Fruit fly (Drosophila melanogaster) whole organism, embryonic: Measurements from ENCODE around the gene Cpr73D.

Source experiments
- CG11560 ChIP-seq: fragments of 200-800 bp; sonication (Bioruptor generic); IDR thresholded peaks from 3 replicates; pipeline ENCODE4 v1.3.6; 2022; ENCODE audit warnings: missing biosample characterization, missing genetic modification characterization
- CG11696 ChIP-seq: fragments of 200-800 bp; sonication (Bioruptor generic); IDR thresholded peaks from 2 replicates; pipeline ENCODE4 v1.3.6; 2022; ENCODE audit warnings: missing biosample characterization, missing genetic modification characterization
- CG16813 ChIP-seq: fragments of 200-800 bp; sonication (Bioruptor generic); IDR thresholded peaks from 3 replicates; pipeline ENCODE4 v1.3.6; 2022; ENCODE audit warnings: missing biosample characterization, missing genetic modification characterization; ENCODE audit not compliant: partially characterized antibody
- CG17186 ChIP-seq: fragments of 200-800 bp; sonication (Bioruptor generic); optimal IDR thresholded peaks from 3 replicates; lab custom pipeline; 2017; ENCODE audit warnings: missing biosample characterization, missing genetic modification reagents, missing genetic modification characterization
- CG17359 ChIP-seq: fragments of 200-800 bp; sonication (Bioruptor generic); optimal IDR thresholded peaks from 3 replicates; lab custom pipeline; 2018; ENCODE audit warnings: missing biosample characterization, mild to moderate bottlenecking, missing genetic modification characterization, moderate library complexity
- CG18619 ChIP-seq: fragments of 200-800 bp; sonication (Bioruptor generic); optimal IDR thresholded peaks from 3 replicates; lab custom pipeline; 2017; ENCODE audit warnings: missing biosample characterization, mild to moderate bottlenecking, missing genetic modification characterization
- CG2116 ChIP-seq: fragments of 200-800 bp; sonication (Bioruptor generic); optimal IDR thresholded peaks from 3 replicates; lab custom pipeline; 2018; ENCODE audit warnings: missing biosample characterization, mild to moderate bottlenecking, missing genetic modification characterization
- CG2712 ChIP-seq: fragments of 200-800 bp; optimal IDR thresholded peaks from 3 replicates; lab custom pipeline; 2019; ENCODE audit warnings: missing biosample characterization, mild to moderate bottlenecking, missing genetic modification characterization, moderate library complexity
- CG31441 ChIP-seq: fragments of 200-800 bp; sonication (Bioruptor generic); IDR thresholded peaks from 2 replicates; pipeline ENCODE4 v1.3.6; 2022; ENCODE audit warnings: missing biosample characterization, missing genetic modification characterization
- CG3163 ChIP-seq: fragments of 200-800 bp; sonication (Bioruptor generic); optimal IDR thresholded peaks from 3 replicates; lab custom pipeline; 2016; ENCODE audit warnings: missing biosample characterization, missing genetic modification characterization
- CG34224 ChIP-seq: fragments of 200-800 bp; sonication (Bioruptor generic); IDR thresholded peaks from 3 replicates; pipeline ENCODE4 v1.3.6; 2022; ENCODE audit warnings: missing biosample characterization, missing genetic modification characterization; ENCODE audit not compliant: partially characterized antibody
- CG34376 ChIP-seq: fragments of 200-800 bp; sonication (Bioruptor generic); optimal IDR thresholded peaks from 2 replicates; lab custom pipeline; 2018; ENCODE audit warnings: missing biosample characterization, mild to moderate bottlenecking, missing genetic modification characterization
- CG3838 ChIP-seq: fragments of 200-800 bp; sonication (Bioruptor generic); optimal IDR thresholded peaks from 3 replicates; lab custom pipeline; 2016; ENCODE audit warnings: missing biosample characterization, missing genetic modification characterization
- CG6791 ChIP-seq: fragments of 200-800 bp; sonication (Bioruptor generic); IDR thresholded peaks from 3 replicates; pipeline ENCODE4 v1.3.6; 2022; ENCODE audit warnings: missing biosample characterization, missing genetic modification characterization; ENCODE audit not compliant: partially characterized antibody
- CG7271 ChIP-seq: fragments of 200-800 bp; sonication (Bioruptor generic); optimal IDR thresholded peaks from 2 replicates; lab custom pipeline; 2018; ENCODE audit warnings: missing biosample characterization, mild to moderate bottlenecking, missing genetic modification characterization, moderate library complexity
- CG7357 ChIP-seq: fragments of 200-800 bp; sonication (Bioruptor generic); IDR thresholded peaks from 3 replicates; pipeline ENCODE4 v1.3.6; 2022; ENCODE audit warnings: missing biosample characterization, missing genetic modification characterization
- CG7786 ChIP-seq: fragments of 200-800 bp; sonication (Bioruptor generic); optimal IDR thresholded peaks from 2 replicates; lab custom pipeline; 2016; ENCODE audit warnings: missing biosample characterization, missing genetic modification characterization
- CG9876 ChIP-seq: fragments of 200-800 bp; sonication (Bioruptor generic); optimal IDR thresholded peaks from 2 replicates; lab custom pipeline; 2016; ENCODE audit warnings: missing biosample characterization, missing genetic modification characterization
- D ChIP-seq, 2 experiments: fragments of 200-800 bp in 1 of 2; fragments of >200 bp in 1 of 2; sonication (Bioruptor generic) in 1 of 2; optimal IDR thresholded peaks; 2 replicates in 1 of 2; 3 replicates in 1 of 2; lab custom pipeline; 2017; ENCODE audit warnings: mild to moderate bottlenecking in 1 of 2, missing biosample characterization in 1 of 2, missing genetic modification characterization in 1 of 2, missing genetic modification reagents in 1 of 2
- H2.0 ChIP-seq: fragments of 200-800 bp; sonication (Bioruptor generic); IDR thresholded peaks from 2 replicates; pipeline ENCODE4 v1.3.6; 2022; ENCODE audit warnings: missing biosample characterization, missing genetic modification characterization
- HLH4C ChIP-seq: fragments of 200-800 bp; sonication (Bioruptor generic); IDR thresholded peaks from 3 replicates; pipeline ENCODE4 v1.3.6; 2022; ENCODE audit warnings: missing biosample characterization, missing genetic modification characterization; ENCODE audit not compliant: partially characterized antibody
- Hr78 ChIP-seq, 2 experiments: fragments of 200-800 bp in 1 of 2; fragments of >200 bp in 1 of 2; sonication (Bioruptor generic) in 1 of 2; optimal IDR thresholded peaks; 2 replicates each; lab custom pipeline; 2017 to 2019; ENCODE audit warnings: missing biosample characterization in 2 of 2, missing genetic modification characterization in 2 of 2, mild to moderate bottlenecking in 1 of 2, moderate library complexity in 1 of 2
- Hsf ChIP-seq: fragments of 200-800 bp; sonication (Bioruptor generic); optimal IDR thresholded peaks from 3 replicates; lab custom pipeline; 2016; ENCODE audit warnings: missing biosample characterization, missing genetic modification characterization
- Mad ChIP-seq: fragments of 200-800 bp; sonication (Bioruptor generic); optimal IDR thresholded peaks from 2 replicates; lab custom pipeline; 2016; ENCODE audit warnings: missing biosample characterization, missing genetic modification characterization
- Myb ChIP-seq: fragments of 200-800 bp; sonication (Bioruptor generic); optimal IDR thresholded peaks from 2 replicates; lab custom pipeline; 2016; ENCODE audit warnings: missing biosample characterization, missing genetic modification characterization
- NC2β ChIP-seq: fragments of 200-800 bp; sonication (Bioruptor generic); optimal IDR thresholded peaks from 2 replicates; lab custom pipeline; 2016; ENCODE audit warnings: missing biosample characterization, missing genetic modification characterization
- Nf-YB ChIP-seq: fragments of 200-800 bp; sonication (Bioruptor generic); optimal IDR thresholded peaks from 3 replicates; lab custom pipeline; 2019; ENCODE audit warnings: missing biosample characterization, mild to moderate bottlenecking, missing genetic modification characterization, moderate library complexity
- Nf-YC ChIP-seq: fragments of 200-800 bp; optimal IDR thresholded peaks from 3 replicates; lab custom pipeline; 2019; ENCODE audit warnings: missing biosample characterization, mild to moderate bottlenecking, missing genetic modification characterization, moderate library complexity
- Sry-β ChIP-seq: fragments of 200-800 bp; sonication (Bioruptor generic); optimal IDR thresholded peaks from 2 replicates; lab custom pipeline; 2018; ENCODE audit warnings: missing biosample characterization, mild to moderate bottlenecking, missing genetic modification characterization, moderate library complexity
- Stat92E ChIP-seq, 3 experiments: fragments of >200 bp in 2 of 3; fragments of 200-800 bp in 1 of 3; sonication (Bioruptor generic) in 1 of 3; optimal IDR thresholded peaks; 2 replicates each; lab custom pipeline; 2017 to 2019; ENCODE audit warnings: missing biosample characterization in 3 of 3, missing genetic modification characterization in 3 of 3, mild to moderate bottlenecking in 1 of 3, moderate library complexity in 1 of 3
- Usf ChIP-seq: fragments of 200-800 bp; sonication (Bioruptor generic); optimal IDR thresholded peaks from 2 replicates; lab custom pipeline; 2017; ENCODE audit warnings: missing genotype, missing biosample characterization, missing genetic modification characterization
- ash1 ChIP-seq: fragments of 200-800 bp; sonication (Bioruptor generic); optimal IDR thresholded peaks from 2 replicates; lab custom pipeline; 2018; ENCODE audit warnings: missing biosample characterization, mild to moderate bottlenecking, missing genetic modification characterization
- chinmo ChIP-seq: fragments of 200-800 bp; sonication (Bioruptor generic); IDR thresholded peaks from 4 replicates; pipeline ENCODE4 v1.3.6; 2022; ENCODE audit warnings: missing biosample characterization, missing genetic modification characterization; ENCODE audit not compliant: partially characterized antibody
- dm ChIP-seq: fragments of 200-800 bp; sonication (Bioruptor generic); optimal IDR thresholded peaks from 3 replicates; lab custom pipeline; 2016; ENCODE audit warnings: missing biosample characterization, missing genetic modification characterization
- dysf ChIP-seq: fragments of 200-800 bp; sonication (Bioruptor generic); IDR thresholded peaks from 3 replicates; pipeline ENCODE4 v1.3.6; 2022; ENCODE audit warnings: missing biosample characterization, missing genetic modification characterization
- eyg ChIP-seq: fragments of 200-800 bp; sonication (Bioruptor generic); optimal IDR thresholded peaks from 3 replicates; lab custom pipeline; 2016; ENCODE audit warnings: missing biosample characterization, missing genetic modification characterization
- jumu ChIP-seq: fragments of 200-800 bp; sonication (Bioruptor generic); optimal IDR thresholded peaks from 3 replicates; lab custom pipeline; 2016; ENCODE audit warnings: missing biosample characterization, missing genetic modification characterization
- kay ChIP-seq: fragments of 200-800 bp; sonication (Bioruptor generic); optimal IDR thresholded peaks from 2 replicates; lab custom pipeline; 2016; ENCODE audit warnings: missing biosample characterization, missing genetic modification characterization
- kni ChIP-seq: fragments of 200-800 bp; sonication (Bioruptor generic); optimal IDR thresholded peaks from 3 replicates; lab custom pipeline; 2017; ENCODE audit warnings: mild to moderate bottlenecking, missing biosample characterization, missing genetic modification reagents, missing genetic modification characterization
- nerfin-2 ChIP-seq: fragments of 200-800 bp; sonication (Bioruptor generic); IDR thresholded peaks from 2 replicates; pipeline ENCODE4 v1.3.6; 2022; ENCODE audit warnings: missing biosample characterization, missing genetic modification characterization; ENCODE audit not compliant: partially characterized antibody
- p53 ChIP-seq: fragments of 200-800 bp; sonication (Bioruptor generic); optimal IDR thresholded peaks from 2 replicates; lab custom pipeline; 2016; ENCODE audit warnings: missing biosample characterization, missing genetic modification characterization
- pfk ChIP-seq: fragments of 200-800 bp; sonication (Bioruptor generic); optimal IDR thresholded peaks from 2 replicates; lab custom pipeline; 2018; ENCODE audit warnings: missing biosample characterization, mild to moderate bottlenecking, missing genetic modification characterization, moderate library complexity
- psq ChIP-seq: fragments of 200-800 bp; sonication (Bioruptor generic); optimal IDR thresholded peaks from 2 replicates; lab custom pipeline; 2017; ENCODE audit warnings: missing biosample characterization, missing genetic modification characterization
- ranshi ChIP-seq: fragments of 200-800 bp; sonication (Bioruptor generic); IDR thresholded peaks from 2 replicates; pipeline ENCODE4 v1.3.6; 2022; ENCODE audit warnings: missing biosample characterization, missing genetic modification characterization
- sd ChIP-seq: fragments of 200-800 bp; sonication (Bioruptor generic); optimal IDR thresholded peaks from 3 replicates; lab custom pipeline; 2018; ENCODE audit warnings: missing biosample characterization, mild to moderate bottlenecking, missing genetic modification characterization, moderate library complexity
- sima ChIP-seq: fragments of 200-800 bp; sonication (Bioruptor generic); optimal IDR thresholded peaks from 2 replicates; lab custom pipeline; 2016; ENCODE audit warnings: missing biosample characterization, missing genetic modification characterization
- sna ChIP-seq: fragments of 200-800 bp; sonication (Bioruptor generic); IDR thresholded peaks from 2 replicates; pipeline ENCODE4 v1.3.6; 2022; ENCODE audit warnings: missing biosample characterization, missing genetic modification characterization; ENCODE audit not compliant: partially characterized antibody
- z ChIP-seq: fragments of 200-800 bp; sonication (Bioruptor generic); IDR thresholded peaks from 3 replicates; pipeline ENCODE4 v1.3.6; 2022; ENCODE audit warnings: missing biosample characterization, missing genetic modification characterization
- zen ChIP-seq: fragments of 200-800 bp; sonication (Bioruptor generic); optimal IDR thresholded peaks from 3 replicates; lab custom pipeline; 2018; ENCODE audit warnings: missing biosample characterization, mild to moderate bottlenecking, missing genetic modification characterization, moderate library complexity

Cpr73D gene

dm6 chr3L:17004218-17004759 is 46.8 kb upstream of the Cpr73D start (continued):
- TF ChIP-seq chinmo = 0 out of 4 replicates have a peak, but pooled peaks have one; percentile 28
- TF ChIP-seq Usf = peak; percentile 62
- peak; percentile 83 for TF ChIP-seq CG7357 (GFP tag; lab: Robert Waterston, UW)
- peak; percentile 51 for TF ChIP-seq NC2β (GFP tag; lab: Kevin White, UChicago)
- TF ChIP-seq kay (GFP tag; lab: Kevin White, UChicago) = peak; percentile 9
- peak; percentile 76 for TF ChIP-seq CG3163 (GFP tag; lab: Kevin White, UChicago)
- TF ChIP-seq jumu (GFP tag; lab: Kevin White, UChicago) = peak; percentile 90
- peak; percentile 76 for TF ChIP-seq CG3838 (GFP tag; lab: Kevin White, UChicago)
- no peak for TF ChIP-seq CG16813
- peak in 1 of 2 experiments; percentile 58 for TF ChIP-seq Hr78 (GFP tag; optimal IDR thresholded peaks at IDR 0.05; lab: Kevin White, UChicago)
- TF ChIP-seq CG9876 (GFP tag; lab: Kevin White, UChicago) = peak; percentile 83
- peak; percentile 77 for TF ChIP-seq sima (GFP tag; lab: Kevin White, UChicago)
- peak; percentile 69 for TF ChIP-seq Mad (GFP tag; lab: Kevin White, UChicago)
- peak; percentile 80 for TF ChIP-seq Myb
- TF ChIP-seq CG2116 (GFP tag; lab: Kevin White, UChicago) = peak; percentile 48
- peak; percentile 61 for TF ChIP-seq CG34376 (GFP tag; lab: Kevin White, UChicago)
- TF ChIP-seq CG17186 (GFP tag; lab: Kevin White, UChicago) = peak; percentile 70
- TF ChIP-seq ranshi (GFP tag; lab: Robert Waterston, UW) = peak; percentile 83
- no peak for TF ChIP-seq z (GFP tag; lab: Robert Waterston, UW)
- TF ChIP-seq CG2712 (tag; lab: Kevin White, UChicago) = peak; percentile 88
- no peak for TF ChIP-seq CG34224 (GFP tag; lab: Robert Waterston, UW)
- peak; percentile 72 for TF ChIP-seq CG11560 (tag; lab: Robert Waterston, UW)
- peak; percentile 76 for TF ChIP-seq Nf-YB (GFP tag; lab: Kevin White, UChicago)
- no peak for TF ChIP-seq sna
- no peak for TF ChIP-seq sd (tag; lab: Kevin White, UChicago)
- TF ChIP-seq HLH4C = no peak
- peak; percentile 90 for TF ChIP-seq Hsf
- TF ChIP-seq psq = no peak
- TF ChIP-seq D (optimal IDR thresholded peaks at IDR 0.05; lab: Kevin White, UChicago) = no peak
- peak; percentile 78 for TF ChIP-seq D (GFP tag; optimal IDR thresholded peaks at IDR 0.05; lab: Kevin White, UChicago)
- TF ChIP-seq pfk (GFP tag; lab: Kevin White, UChicago) = no peak
- peak; percentile 89 for TF ChIP-seq eyg (GFP tag; lab: Kevin White, UChicago)
- TF ChIP-seq CG17359 (tag; lab: Kevin White, UChicago) = peak; percentile 72
- no peak for TF ChIP-seq nerfin-2 (GFP tag; lab: Robert Waterston, UW)
- peak; percentile 44; the same call in 1 of the 2 replicates for TF ChIP-seq CG11696 (GFP tag; lab: Robert Waterston, UW)
- TF ChIP-seq CG31441 (GFP tag; lab: Robert Waterston, UW) = peak; percentile 84
- TF ChIP-seq CG7786 (GFP tag; lab: Kevin White, UChicago) = peak; percentile 90
- peak; percentile 74 for TF ChIP-seq Nf-YC (tag; lab: Kevin White, UChicago)
- no peak for TF ChIP-seq CG7271 (tag; lab: Kevin White, UChicago)
- TF ChIP-seq dysf = peak; percentile 94
- peak; percentile 73 for TF ChIP-seq dm (GFP tag; lab: Kevin White, UChicago)
- TF ChIP-seq ash1 = no peak
- TF ChIP-seq zen (tag; lab: Kevin White, UChicago) = peak; percentile 29
- TF ChIP-seq Sry-β (GFP tag; lab: Kevin White, UChicago) = no peak
- TF ChIP-seq Stat92E (GFP tag; optimal IDR thresholded peaks at IDR 0.05; lab: Kevin White, UChicago) = no peak
- peak; percentile 68 for TF ChIP-seq H2.0 (GFP tag; lab: Robert Waterston, UW)
- no peak for TF ChIP-seq kni (GFP tag; lab: Kevin White, UChicago)
- peak; percentile 83 for TF ChIP-seq p53 (GFP tag; lab: Kevin White, UChicago)
- no peak for TF ChIP-seq CG6791 (GFP tag; lab: Robert Waterston, UW)
- TF ChIP-seq CG18619 (GFP tag; lab: Kevin White, UChicago) = peak; percentile 88
